Fruit fly (Drosophila melanogaster) whole organism, embryonic: ENCODE measurements around the gene CG4537.

ENCODE experiments used
- Antp ChIP-seq: fragments of 200-800 bp; sonication (Bioruptor generic); optimal IDR thresholded peaks from 3 replicates; lab custom pipeline; 2016; ENCODE audit warnings: missing biosample characterization, missing genetic modification characterization
- Bgb ChIP-seq: fragments of 200-800 bp; sonication (Bioruptor generic); IDR thresholded peaks from 2 replicates; pipeline ENCODE4 v1.3.6; 2022; ENCODE audit warnings: missing biosample characterization, missing genetic modification characterization; ENCODE audit not compliant: partially characterized antibody
- CG10431 ChIP-seq: fragments of 200-800 bp; sonication (Bioruptor generic); optimal IDR thresholded peaks from 3 replicates; lab custom pipeline; 2018; ENCODE audit warnings: missing biosample characterization, mild to moderate bottlenecking, missing genetic modification characterization
- CG11093 ChIP-seq: fragments of 200-800 bp; sonication (Bioruptor generic); IDR thresholded peaks from 3 replicates; pipeline ENCODE4 v1.3.6; 2022; ENCODE audit warnings: missing biosample characterization, missing genetic modification characterization
- CG12391 ChIP-seq: fragments of 200-800 bp; sonication (Bioruptor generic); optimal IDR thresholded peaks from 3 replicates; lab custom pipeline; 2018; ENCODE audit warnings: missing biosample characterization, mild to moderate bottlenecking, missing genetic modification characterization, moderate library complexity
- CG13424 ChIP-seq: fragments of 200-800 bp; sonication (Bioruptor generic); optimal IDR thresholded peaks from 2 replicates; lab custom pipeline; 2019; ENCODE audit warnings: missing biosample characterization, mild to moderate bottlenecking, missing genetic modification characterization, moderate library complexity
- CG15269 ChIP-seq: fragments of 200-800 bp; sonication (Bioruptor generic); optimal IDR thresholded peaks from 2 replicates; lab custom pipeline; 2018; ENCODE audit warnings: missing biosample characterization, mild to moderate bottlenecking, missing genetic modification characterization, moderate library complexity
- CG15601 ChIP-seq: fragments of 200-800 bp; sonication (Bioruptor generic); optimal IDR thresholded peaks from 3 replicates; lab custom pipeline; 2019; ENCODE audit warnings: missing biosample characterization, mild to moderate bottlenecking, missing genetic modification characterization, moderate library complexity
- CG1647 ChIP-seq: fragments of 200-800 bp; sonication (Bioruptor generic); optimal IDR thresholded peaks from 3 replicates; lab custom pipeline; 2016; ENCODE audit warnings: missing biosample characterization, missing genetic modification characterization
- CG17186 ChIP-seq: fragments of 200-800 bp; sonication (Bioruptor generic); optimal IDR thresholded peaks from 3 replicates; lab custom pipeline; 2017; ENCODE audit warnings: missing biosample characterization, missing genetic modification reagents, missing genetic modification characterization
- CG1832 ChIP-seq: fragments of 200-800 bp; sonication (Bioruptor generic); optimal IDR thresholded peaks from 2 replicates; lab custom pipeline; 2017; ENCODE audit warnings: missing biosample characterization, mild to moderate bottlenecking, missing genetic modification characterization, inconsistent platforms
- CG2116 ChIP-seq: fragments of 200-800 bp; sonication (Bioruptor generic); optimal IDR thresholded peaks from 3 replicates; lab custom pipeline; 2018; ENCODE audit warnings: missing biosample characterization, mild to moderate bottlenecking, missing genetic modification characterization
- CG2889 ChIP-seq: fragments of 200-800 bp; sonication (Bioruptor generic); IDR thresholded peaks from 3 replicates; pipeline ENCODE4 v1.3.6; 2022; ENCODE audit warnings: missing biosample characterization, missing genetic modification characterization
- CG30431 ChIP-seq: fragments of 200-800 bp; sonication (Bioruptor generic); optimal IDR thresholded peaks from 2 replicates; lab custom pipeline; 2017; ENCODE audit warnings: missing biosample characterization, missing genetic modification characterization
- CG31224 ChIP-seq: fragments of 200-800 bp; sonication (Bioruptor generic); IDR thresholded peaks from 2 replicates; pipeline ENCODE4 v1.3.6; 2022; ENCODE audit warnings: missing biosample characterization, missing genetic modification characterization
- CG32772 ChIP-seq: fragments of 200-800 bp; sonication (Bioruptor generic); IDR thresholded peaks from 2 replicates; pipeline ENCODE4 v1.3.6; 2022; ENCODE audit warnings: missing biosample characterization, missing genetic modification characterization
- CG3407 ChIP-seq: fragments of 200-800 bp; sonication (Bioruptor generic); optimal IDR thresholded peaks from 2 replicates; lab custom pipeline; 2018; ENCODE audit warnings: missing biosample characterization, mild to moderate bottlenecking, missing genetic modification characterization
- CG3995 ChIP-seq: fragments of 200-800 bp; sonication (Bioruptor generic); optimal IDR thresholded peaks from 3 replicates; lab custom pipeline; 2016; ENCODE audit warnings: missing biosample characterization, missing genetic modification characterization
- CG8089 ChIP-seq: fragments of 200-800 bp; sonication (Bioruptor generic); optimal IDR thresholded peaks from 3 replicates; lab custom pipeline; 2016; ENCODE audit warnings: missing biosample characterization, missing genetic modification characterization
- CG8388 ChIP-seq: fragments of 200-800 bp; sonication (Bioruptor generic); optimal IDR thresholded peaks from 2 replicates; lab custom pipeline; 2019; ENCODE audit warnings: missing biosample characterization, mild to moderate bottlenecking, missing genetic modification characterization, moderate library complexity
- Camta ChIP-seq: fragments of 200-800 bp; sonication (Bioruptor generic); optimal IDR thresholded peaks from 2 replicates; lab custom pipeline; 2016; ENCODE audit warnings: missing biosample characterization, missing genetic modification characterization
- Chrac-16 ChIP-seq: fragments of 200-800 bp; sonication (Bioruptor generic); optimal IDR thresholded peaks from 3 replicates; lab custom pipeline; 2016; ENCODE audit warnings: missing biosample characterization, missing genetic modification characterization
- Dfd ChIP-seq, 2 experiments: fragments of >200 bp; optimal IDR thresholded peaks; 2 replicates each; lab custom pipeline; 2017; ENCODE audit warnings: missing biosample characterization in 2 of 2, missing genetic modification characterization in 2 of 2
- Fer1 ChIP-seq: fragments of 200-800 bp; sonication (Bioruptor generic); optimal IDR thresholded peaks from 2 replicates; lab custom pipeline; 2017; ENCODE audit warnings: missing biosample characterization, mild to moderate bottlenecking, missing genetic modification characterization
- HmgZ ChIP-seq: fragments of 200-800 bp; sonication (Bioruptor generic); optimal IDR thresholded peaks from 2 replicates; lab custom pipeline; 2018; ENCODE audit warnings: missing biosample characterization, mild to moderate bottlenecking, missing genetic modification characterization
- Kr ChIP-seq: fragments of 200-800 bp; sonication (Bioruptor generic); optimal IDR thresholded peaks from 2 replicates; lab custom pipeline; 2017; ENCODE audit warnings: missing biosample characterization, mild to moderate bottlenecking, missing genetic modification characterization
- Lpt ChIP-seq: fragments of >200 bp; optimal IDR thresholded peaks from 2 replicates; lab custom pipeline; 2018; ENCODE audit warnings: missing biosample characterization, missing genetic modification characterization
- Oaz ChIP-seq: fragments of 200-800 bp; sonication (Bioruptor generic); IDR thresholded peaks from 2 replicates; pipeline ENCODE4 v1.3.6; 2022; ENCODE audit warnings: missing biosample characterization, missing genetic modification characterization
- Rx ChIP-seq: fragments of 200-800 bp; sonication (Bioruptor generic); IDR thresholded peaks from 2 replicates; pipeline ENCODE4 v1.3.6; 2022; ENCODE audit warnings: missing biosample characterization, missing genetic modification characterization
- Side ChIP-seq: fragments of 200-800 bp; sonication (Bioruptor generic); optimal IDR thresholded peaks from 2 replicates; lab custom pipeline; 2016; ENCODE audit warnings: missing biosample characterization, missing genetic modification characterization
- Usf ChIP-seq: fragments of 200-800 bp; sonication (Bioruptor generic); optimal IDR thresholded peaks from 2 replicates; lab custom pipeline; 2017; ENCODE audit warnings: missing genotype, missing biosample characterization, missing genetic modification characterization
- ap ChIP-seq: fragments of 200-800 bp; sonication (Bioruptor generic); IDR thresholded peaks from 2 replicates; pipeline ENCODE4 v1.3.6; 2022; ENCODE audit warnings: missing biosample characterization, missing genetic modification characterization
- corto ChIP-seq: fragments of 200-800 bp; sonication (Bioruptor generic); optimal IDR thresholded peaks from 2 replicates; lab custom pipeline; 2016; ENCODE audit warnings: missing biosample characterization, mild to moderate bottlenecking, missing genetic modification characterization, moderate library complexity
- da ChIP-seq: fragments of 200-800 bp; sonication (Bioruptor generic); optimal IDR thresholded peaks from 2 replicates; lab custom pipeline; 2016; ENCODE audit warnings: missing biosample characterization, missing genetic modification characterization
- dysf ChIP-seq: fragments of 200-800 bp; sonication (Bioruptor generic); IDR thresholded peaks from 3 replicates; pipeline ENCODE4 v1.3.6; 2022; ENCODE audit warnings: missing biosample characterization, missing genetic modification characterization
- exex ChIP-seq: fragments of 200-800 bp; sonication (Bioruptor generic); optimal IDR thresholded peaks from 4 replicates; lab custom pipeline; 2018; ENCODE audit warnings: missing biosample characterization, mild to moderate bottlenecking, missing genetic modification characterization, moderate library complexity
- gsb ChIP-seq: fragments of 200-800 bp; sonication (Bioruptor generic); IDR thresholded peaks from 2 replicates; pipeline ENCODE4 v1.3.6; 2022; ENCODE audit warnings: missing biosample characterization, missing genetic modification characterization
- hkb ChIP-seq, 2 experiments: fragments of 200-800 bp in 1 of 2; fragments of >200 bp in 1 of 2; sonication (Bioruptor generic) in 1 of 2; IDR thresholded peaks in 1 of 2; optimal IDR thresholded peaks in 1 of 2; 2 replicates each; pipeline versions ENCODE4 v1.3.6 to Lab custom; 2017 to 2022; ENCODE audit warnings: missing biosample characterization in 1 of 2, missing genetic modification characterization in 1 of 2
- lola ChIP-seq, 3 experiments: fragments of >200 bp in 2 of 3; fragments of 200-800 bp in 1 of 3; sonication (Bioruptor generic) in 1 of 3; optimal IDR thresholded peaks; 2 replicates each; lab custom pipeline; 2017 to 2019; ENCODE audit warnings: missing biosample characterization in 3 of 3, missing genetic modification characterization in 3 of 3, mild to moderate bottlenecking in 1 of 3, moderate library complexity in 1 of 3
- lov ChIP-seq, 2 experiments: fragments of 200-800 bp in 1 of 2; fragments of >200 bp in 1 of 2; sonication (Bioruptor generic) in 1 of 2; IDR thresholded peaks in 1 of 2; optimal IDR thresholded peaks in 1 of 2; 2 replicates in 1 of 2; 3 replicates in 1 of 2; pipeline versions ENCODE4 v1.3.6 to Lab custom; 2017 to 2022; ENCODE audit warnings: missing biosample characterization in 1 of 2, missing genetic modification characterization in 1 of 2
- nerfin-1 ChIP-seq: fragments of 200-800 bp; sonication (Bioruptor generic); optimal IDR thresholded peaks from 3 replicates; lab custom pipeline; 2019; ENCODE audit warnings: missing biosample characterization, mild to moderate bottlenecking, missing genetic modification characterization, moderate library complexity
- onecut ChIP-seq: fragments of 200-800 bp; sonication (Bioruptor generic); IDR thresholded peaks from 2 replicates; pipeline ENCODE4 v1.3.6; 2022; ENCODE audit warnings: missing biosample characterization, missing genetic modification characterization
- psq ChIP-seq: fragments of 200-800 bp; sonication (Bioruptor generic); optimal IDR thresholded peaks from 2 replicates; lab custom pipeline; 2017; ENCODE audit warnings: missing biosample characterization, missing genetic modification characterization
- sc ChIP-seq, 3 experiments: fragments of >200 bp in 2 of 3; fragments of 200-800 bp in 1 of 3; sonication (Bioruptor generic) in 1 of 3; optimal IDR thresholded peaks; 2 replicates in 2 of 3; 3 replicates in 1 of 3; lab custom pipeline; 2017; ENCODE audit warnings: mild to moderate bottlenecking in 1 of 3, missing biosample characterization in 1 of 3, missing genetic modification characterization in 1 of 3, missing genetic modification reagents in 1 of 3
- so ChIP-seq: fragments of 200-800 bp; sonication (Bioruptor generic); IDR thresholded peaks from 3 replicates; pipeline ENCODE4 v1.3.6; 2022; ENCODE audit warnings: missing biosample characterization, missing genetic modification characterization
- tgo ChIP-seq: fragments of 200-800 bp; sonication (Bioruptor generic); IDR thresholded peaks from 3 replicates; pipeline ENCODE4 v1.3.6; 2022; ENCODE audit warnings: missing biosample characterization, missing genetic modification characterization
- twi ChIP-seq: fragments of 200-800 bp; optimal IDR thresholded peaks from 2 replicates; lab custom pipeline; 2019; ENCODE audit warnings: missing biosample characterization, mild to moderate bottlenecking, missing genetic modification characterization, moderate library complexity
- vvl ChIP-seq: fragments of 200-800 bp; sonication (Bioruptor generic); IDR thresholded peaks from 2 replicates; pipeline ENCODE4 v1.3.6; 2022; ENCODE audit warnings: missing biosample characterization, missing genetic modification characterization
- zfh2 ChIP-seq: fragments of 200-800 bp; sonication (Bioruptor generic); optimal IDR thresholded peaks from 2 replicates; lab custom pipeline; 2016; ENCODE audit warnings: missing biosample characterization, missing genetic modification characterization

CG4537 gene

dm6 chr2L:9921401-9921800 lies 30.7 kb downstream of the CG4537 start, which contains the start of gene CG4592 (continued):
- TF ChIP-seq hkb (optimal IDR thresholded peaks at IDR 0.05; lab: Kevin White, UChicago) = no peak
- TF ChIP-seq hkb (GFP tag; IDR thresholded peaks at IDR 0.05; lab: Robert Waterston, UW) = peak; percentile 84
- 0 out of 2 replicates have a peak, but pooled peaks have one; percentile 21 for TF ChIP-seq ap (GFP tag; lab: Robert Waterston, UW)
- TF ChIP-seq HmgZ = peak; percentile 63
- peak; percentile 52 for TF ChIP-seq exex (tag; lab: Kevin White, UChicago)
- no peak for TF ChIP-seq CG17186 (GFP tag; lab: Kevin White, UChicago)
- peak; percentile 21 for TF ChIP-seq CG3407
- no peak for TF ChIP-seq lola (GFP tag; optimal IDR thresholded peaks at IDR 0.05; lab: Kevin White, UChicago)
- TF ChIP-seq dysf (GFP tag; lab: Robert Waterston, UW) = peak; percentile 74
- TF ChIP-seq CG8089 (GFP tag; lab: Kevin White, UChicago) = no peak
- no peak for TF ChIP-seq CG8388 (GFP tag; lab: Kevin White, UChicago)
- TF ChIP-seq twi (tag; lab: Kevin White, UChicago) = no peak
- TF ChIP-seq CG2889 (GFP tag; lab: Robert Waterston, UW) = no peak
- no peak for TF ChIP-seq psq (GFP tag; lab: Kevin White, UChicago)
- peak; percentile 44 for TF ChIP-seq Rx (GFP tag; lab: Robert Waterston, UW)
- TF ChIP-seq Antp (GFP tag; lab: Kevin White, UChicago) = peak; percentile 8
- no peak for TF ChIP-seq Lpt (GFP tag; lab: Kevin White, UChicago)
- peak; percentile 22 for TF ChIP-seq Usf
- no peak for TF ChIP-seq CG10431 (GFP tag; lab: Kevin White, UChicago)
- TF ChIP-seq CG13424 = no peak
- peak; percentile 30 for TF ChIP-seq zfh2 (GFP tag; lab: Kevin White, UChicago)
- peak; percentile 86 for TF ChIP-seq vvl (GFP tag; lab: Robert Waterston, UW)
- TF ChIP-seq CG32772 (GFP tag; lab: Robert Waterston, UW) = 0 out of 2 replicates have a peak, but pooled peaks have one; percentile 22
- no peak for TF ChIP-seq lov (optimal IDR thresholded peaks at IDR 0.05; lab: Kevin White, UChicago)
- 0 out of 3 replicates have a peak, but pooled peaks have one; percentile 27 for TF ChIP-seq lov (GFP tag; IDR thresholded peaks at IDR 0.05; lab: Robert Waterston, UW)
- TF ChIP-seq da = no peak
- TF ChIP-seq CG12391 (tag; lab: Kevin White, UChicago) = peak; percentile 70
- peak; percentile 38 for TF ChIP-seq CG2116 (GFP tag; lab: Kevin White, UChicago)
- no peak for TF ChIP-seq Kr (GFP tag; lab: Kevin White, UChicago)
- TF ChIP-seq CG31224 (GFP tag; lab: Robert Waterston, UW) = peak; percentile 29; the same call in 1 of the 2 replicates
- TF ChIP-seq sc (optimal IDR thresholded peaks at IDR 0.05; lab: Kevin White, UChicago) = no peak
- TF ChIP-seq sc (GFP tag; optimal IDR thresholded peaks at IDR 0.05; lab: Kevin White, UChicago) = no peak
- TF ChIP-seq onecut (GFP tag; lab: Robert Waterston, UW) = peak; percentile 63
- TF ChIP-seq Chrac-16 (GFP tag; lab: Kevin White, UChicago) = peak; percentile 10
- TF ChIP-seq nerfin-1 = no peak
- TF ChIP-seq tgo = peak; percentile 63
- no peak; the same call in 1 of the 2 replicates for TF ChIP-seq Oaz (GFP tag; lab: Robert Waterston, UW)
- TF ChIP-seq Camta (GFP tag; lab: Kevin White, UChicago) = peak; percentile 37
- TF ChIP-seq corto = no peak
- TF ChIP-seq CG30431 (GFP tag; lab: Kevin White, UChicago) = no peak
- TF ChIP-seq CG1647 (GFP tag; lab: Kevin White, UChicago) = no peak
- TF ChIP-seq Side (GFP tag; lab: Kevin White, UChicago) = peak; percentile 31
- no peak for TF ChIP-seq CG15269
- TF ChIP-seq CG15601 (tag; lab: Kevin White, UChicago) = no peak
- TF ChIP-seq so = 0 out of 3 replicates have a peak, but pooled peaks have one; percentile 21
- TF ChIP-seq CG3995 (GFP tag; lab: Kevin White, UChicago) = no peak
- TF ChIP-seq gsb (GFP tag; lab: Robert Waterston, UW) = no peak
- TF ChIP-seq Fer1 (GFP tag; lab: Kevin White, UChicago) = no peak
- TF ChIP-seq CG1832 (GFP tag; lab: Kevin White, UChicago) = no peak
- no peak for TF ChIP-seq CG11093 (GFP tag; lab: Robert Waterston, UW)
- no peak for TF ChIP-seq Bgb
- no peak for TF ChIP-seq Dfd (GFP tag; optimal IDR thresholded peaks at IDR 0.05; lab: Kevin White, UChicago)
